Fruit fly (Drosophila melanogaster) whole organism: ENCODE results near the gene Exn.

ENCODE experiments used
- CG8478 ChIP-seq: fragments of >200 bp; optimal IDR thresholded peaks from 2 replicates; lab custom pipeline; 2018; ENCODE audit warnings: inconsistent platforms
- Dll ChIP-seq: fragments of >200 bp; optimal IDR thresholded peaks from 2 replicates; lab custom pipeline; 2017
- EcR ChIP-seq, 2 experiments: fragments of >200 bp; optimal IDR thresholded peaks; 2 replicates each; lab custom pipeline; 2017; ENCODE audit warnings: missing biosample characterization in 2 of 2, missing genetic modification characterization in 2 of 2, missing genetic modification reagents in 2 of 2
- pan ChIP-seq: fragments of >200 bp; optimal IDR thresholded peaks from 2 replicates; lab custom pipeline; 2017
- psq ChIP-seq: fragments of >200 bp; optimal IDR thresholded peaks from 2 replicates; lab custom pipeline; 2017
- usp ChIP-seq: fragments of >200 bp; optimal IDR thresholded peaks from 2 replicates; lab custom pipeline; 2017; ENCODE audit warnings: missing biosample characterization, missing genetic modification characterization, mixed read lengths

The Exn gene

dm6 chr3L:17010492-17011303 lies 40.9 kb downstream of the Exn start:
- TF ChIP-seq CG8478 (lab: Kevin White, UChicago) (peak; percentile 24), Dll (lab: Kevin White, UChicago) (no peak), usp (GFP tag; lab: Kevin White, UChicago) (no peak)

dm6 chr3L:17011351-17012016 lies 41.7 kb downstream of the Exn start:
- TF ChIP-seq pan (lab: Kevin White, UChicago) (no peak), psq (no peak), EcR (GFP tag; optimal IDR thresholded peaks at IDR 0.05; lab: Kevin White, UChicago) (no peak), Dll (lab: Kevin White, UChicago) (no peak), usp (GFP tag; lab: Kevin White, UChicago) (no peak), CG8478 (lab: Kevin White, UChicago) (peak; percentile 43)

- TF ChIP-seq Dll (lab: Kevin White, UChicago) (peak; percentile 74), CG8478 (lab: Kevin White, UChicago) (no peak)
Measured at dm6 chr3L:17012017-17012719, 42.4 kb downstream of the Exn start, which contains the start of gene CG3764. CG3764 (minus strand) TSS chr3L:17012565.

- TF ChIP-seq pan (lab: Kevin White, UChicago) (no peak), usp (GFP tag; lab: Kevin White, UChicago) (no peak), Dll (lab: Kevin White, UChicago) (no peak), EcR (GFP tag; optimal IDR thresholded peaks at IDR 0.05; lab: Kevin White, UChicago) (no peak), psq (no peak), CG8478 (lab: Kevin White, UChicago) (no peak)
Measured at dm6 chr3L:17015663-17016575, 46.1 kb downstream of the Exn start, which contains the start of the genes CG6664 and CG7728. CG6664 (minus strand) TSS chr3L:17016180. CG7728 (plus strand) TSS chr3L:17016536.

dm6 chr3L:17016576-17016917 lies 46.7 kb downstream of the Exn start:
- no peak for TF ChIP-seq psq
- TF ChIP-seq Dll (lab: Kevin White, UChicago) = peak; percentile 24

- TF ChIP-seq usp (GFP tag; lab: Kevin White, UChicago) = no peak
- no peak for TF ChIP-seq pan (lab: Kevin White, UChicago)
- no peak for TF ChIP-seq CG8478 (lab: Kevin White, UChicago)
- TF ChIP-seq psq = no peak
- TF ChIP-seq EcR (GFP tag; optimal IDR thresholded peaks at IDR 0.05; lab: Kevin White, UChicago) = no peak
- no peak for TF ChIP-seq Dll (lab: Kevin White, UChicago)
Measured at dm6 chr3L:17022756-17023155, 52.9 kb downstream of the Exn start, which contains the start of gene CG6652. CG6652 (minus strand) TSS chr3L:17022856.

dm6 chr3L:17023641-17024040 lies 53.8 kb downstream of the Exn start, which contains the start of gene a10:
a10 (minus strand) TSS chr3L:17023741.
- TF ChIP-seq Dll (lab: Kevin White, UChicago) (no peak), pan (lab: Kevin White, UChicago) (no peak), CG8478 (lab: Kevin White, UChicago) (no peak), EcR (GFP tag; optimal IDR thresholded peaks at IDR 0.05; lab: Kevin White, UChicago) (no peak), psq (no peak), usp (GFP tag; lab: Kevin White, UChicago) (no peak)

- TF ChIP-seq Dll (lab: Kevin White, UChicago) (no peak), usp (GFP tag; lab: Kevin White, UChicago) (no peak), psq (no peak), pan (lab: Kevin White, UChicago) (no peak), EcR (GFP tag; optimal IDR thresholded peaks at IDR 0.05; lab: Kevin White, UChicago) (no peak), CG8478 (lab: Kevin White, UChicago) (no peak)
Measured at dm6 chr3L:17024095-17024639, 54.4 kb downstream of the Exn start, which contains the start of gene Fit2. Fit2 (plus strand) TSS chr3L:17024328.

dm6 chr3L:17027310-17027709 lies 57.5 kb downstream of the Exn start, which contains the start of gene CG7730:
CG7730 (plus strand) TSS chr3L:17027515.
- TF ChIP-seq Dll (lab: Kevin White, UChicago) (no peak), CG8478 (lab: Kevin White, UChicago) (no peak), usp (GFP tag; lab: Kevin White, UChicago) (no peak), psq (no peak)

dm6 chr3L:17031971-17032370 lies 62.2 kb downstream of the Exn start, which contains the start of gene Ilp8:
Ilp8 (minus strand) TSS chr3L:17032080.
- TF ChIP-seq CG8478 (lab: Kevin White, UChicago) (no peak), Dll (lab: Kevin White, UChicago) (peak; percentile 63)
